Fruit fly (Drosophila melanogaster) whole organism, embryonic: ENCODE measurements around the gene Ptpmeg2.
A peak's percentile ranks its signal among the peaks of the same experiment; 100 is the strongest.

Experiments
- B-H2 ChIP-seq: fragments of 200-800 bp; sonication (Bioruptor generic); optimal IDR thresholded peaks from 2 replicates; lab custom pipeline; 2018; ENCODE audit warnings: missing biosample characterization, mild to moderate bottlenecking, missing genetic modification characterization
- Bgb ChIP-seq: fragments of 200-800 bp; sonication (Bioruptor generic); IDR thresholded peaks from 2 replicates; pipeline ENCODE4 v1.3.6; 2022; ENCODE audit warnings: missing biosample characterization, missing genetic modification characterization; ENCODE audit not compliant: partially characterized antibody
- CG10366 ChIP-seq: fragments of 200-800 bp; sonication (Bioruptor generic); IDR thresholded peaks from 2 replicates; pipeline ENCODE4 v1.3.6; 2022; ENCODE audit warnings: missing biosample characterization, missing genetic modification characterization
- CG10979 ChIP-seq: fragments of 200-800 bp; sonication (Bioruptor generic); optimal IDR thresholded peaks from 2 replicates; lab custom pipeline; 2018; ENCODE audit warnings: missing biosample characterization, mild to moderate bottlenecking, missing genetic modification characterization, moderate library complexity
- CG11723 ChIP-seq: fragments of 200-800 bp; sonication (Bioruptor generic); optimal IDR thresholded peaks from 2 replicates; lab custom pipeline; 2017; ENCODE audit warnings: missing biosample characterization, mild to moderate bottlenecking, missing genetic modification characterization
- CG12219 ChIP-seq: fragments of 200-800 bp; sonication (Bioruptor generic); optimal IDR thresholded peaks from 3 replicates; lab custom pipeline; 2018; ENCODE audit warnings: missing biosample characterization, mild to moderate bottlenecking, missing genetic modification characterization
- CG1233 ChIP-seq: fragments of 200-800 bp; sonication (Bioruptor generic); optimal IDR thresholded peaks from 4 replicates; lab custom pipeline; 2018; ENCODE audit warnings: missing biosample characterization, mild to moderate bottlenecking, missing genetic modification characterization
- CG13296 ChIP-seq: fragments of 200-800 bp; sonication (Bioruptor generic); optimal IDR thresholded peaks from 3 replicates; lab custom pipeline; 2018; ENCODE audit warnings: missing biosample characterization, mild to moderate bottlenecking, missing genetic modification characterization
- CG14667 ChIP-seq: fragments of 200-800 bp; sonication (Bioruptor generic); IDR thresholded peaks from 2 replicates; pipeline ENCODE4 v1.3.6; 2022; ENCODE audit warnings: missing biosample characterization, missing genetic modification characterization
- CG14965 ChIP-seq: fragments of 200-800 bp; sonication (Bioruptor generic); optimal IDR thresholded peaks from 2 replicates; lab custom pipeline; 2016; ENCODE audit warnings: missing biosample characterization, missing genetic modification characterization, borderline replicate concordance
- CG1602 ChIP-seq: fragments of 200-800 bp; sonication (Bioruptor generic); optimal IDR thresholded peaks from 3 replicates; lab custom pipeline; 2016; ENCODE audit warnings: missing biosample characterization, missing genetic modification characterization
- CG18619 ChIP-seq: fragments of 200-800 bp; sonication (Bioruptor generic); optimal IDR thresholded peaks from 3 replicates; lab custom pipeline; 2017; ENCODE audit warnings: missing biosample characterization, mild to moderate bottlenecking, missing genetic modification characterization
- CG2116 ChIP-seq: fragments of 200-800 bp; sonication (Bioruptor generic); optimal IDR thresholded peaks from 3 replicates; lab custom pipeline; 2018; ENCODE audit warnings: missing biosample characterization, mild to moderate bottlenecking, missing genetic modification characterization
- CG34376 ChIP-seq: fragments of 200-800 bp; sonication (Bioruptor generic); optimal IDR thresholded peaks from 2 replicates; lab custom pipeline; 2018; ENCODE audit warnings: missing biosample characterization, mild to moderate bottlenecking, missing genetic modification characterization
- CG3838 ChIP-seq: fragments of 200-800 bp; sonication (Bioruptor generic); optimal IDR thresholded peaks from 3 replicates; lab custom pipeline; 2016; ENCODE audit warnings: missing biosample characterization, missing genetic modification characterization
- CG7745 ChIP-seq: fragments of 200-800 bp; sonication (Bioruptor generic); optimal IDR thresholded peaks from 2 replicates; lab custom pipeline; 2018; ENCODE audit warnings: missing biosample characterization, mild to moderate bottlenecking, missing genetic modification characterization, moderate library complexity
- CG7963 ChIP-seq: fragments of 200-800 bp; sonication (Bioruptor generic); IDR thresholded peaks from 3 replicates; pipeline ENCODE4 v1.3.6; 2022; ENCODE audit warnings: missing biosample characterization, missing genetic modification characterization; ENCODE audit not compliant: partially characterized antibody
- CG9727 ChIP-seq: fragments of 200-800 bp; sonication (Bioruptor generic); optimal IDR thresholded peaks from 3 replicates; lab custom pipeline; 2017; ENCODE audit warnings: missing biosample characterization, mild to moderate bottlenecking, missing genetic modification characterization
- CoRest ChIP-seq: fragments of 200-800 bp; sonication (Bioruptor generic); optimal IDR thresholded peaks from 3 replicates; lab custom pipeline; 2018; ENCODE audit warnings: missing biosample characterization, mild to moderate bottlenecking, missing genetic modification characterization, moderate library complexity
- D ChIP-seq, 2 experiments: fragments of 200-800 bp in 1 of 2; fragments of >200 bp in 1 of 2; sonication (Bioruptor generic) in 1 of 2; optimal IDR thresholded peaks; 2 replicates in 1 of 2; 3 replicates in 1 of 2; lab custom pipeline; 2017; ENCODE audit warnings: mild to moderate bottlenecking in 1 of 2, missing biosample characterization in 1 of 2, missing genetic modification characterization in 1 of 2, missing genetic modification reagents in 1 of 2
- Dad ChIP-seq: fragments of 200-800 bp; sonication (Bioruptor generic); optimal IDR thresholded peaks from 3 replicates; lab custom pipeline; 2016; ENCODE audit warnings: missing biosample characterization, missing genetic modification characterization
- Dbx ChIP-seq: fragments of 200-800 bp; sonication (Bioruptor generic); IDR thresholded peaks from 3 replicates; pipeline ENCODE4 v1.3.6; 2022; ENCODE audit warnings: missing biosample characterization, missing genetic modification characterization
- Gsc ChIP-seq: fragments of 200-800 bp; sonication (Bioruptor generic); IDR thresholded peaks from 2 replicates; pipeline ENCODE4 v1.3.6; 2022; ENCODE audit warnings: missing biosample characterization, missing genetic modification characterization
- HHEX ChIP-seq: fragments of 200-800 bp; sonication (Bioruptor generic); optimal IDR thresholded peaks from 3 replicates; lab custom pipeline; 2017; ENCODE audit warnings: missing biosample characterization, mild to moderate bottlenecking, missing genetic modification characterization, missing genetic modification reagents
- Hey ChIP-seq: fragments of 200-800 bp; sonication (Bioruptor generic); optimal IDR thresholded peaks from 3 replicates; lab custom pipeline; 2018; ENCODE audit warnings: missing biosample characterization, mild to moderate bottlenecking, missing genetic modification characterization
- MESR4 ChIP-seq: fragments of 200-800 bp; sonication (Bioruptor generic); optimal IDR thresholded peaks from 2 replicates; lab custom pipeline; 2018; ENCODE audit warnings: missing biosample characterization, mild to moderate bottlenecking, missing genetic modification characterization, moderate library complexity
- NFAT ChIP-seq: fragments of 200-800 bp; sonication (Bioruptor generic); IDR thresholded peaks from 2 replicates; pipeline ENCODE4 v1.3.6; 2022; ENCODE audit warnings: missing biosample characterization, missing genetic modification characterization
- Nf-YB ChIP-seq: fragments of 200-800 bp; sonication (Bioruptor generic); optimal IDR thresholded peaks from 3 replicates; lab custom pipeline; 2019; ENCODE audit warnings: missing biosample characterization, mild to moderate bottlenecking, missing genetic modification characterization, moderate library complexity
- Side ChIP-seq: fragments of 200-800 bp; sonication (Bioruptor generic); optimal IDR thresholded peaks from 2 replicates; lab custom pipeline; 2016; ENCODE audit warnings: missing biosample characterization, missing genetic modification characterization
- Sox102F ChIP-seq: fragments of 200-800 bp; sonication (Bioruptor generic); optimal IDR thresholded peaks from 2 replicates; lab custom pipeline; 2018; ENCODE audit warnings: missing biosample characterization, mild to moderate bottlenecking, missing genetic modification characterization, moderate library complexity
- Taf1 ChIP-seq: fragments of 200-800 bp; sonication (Bioruptor generic); IDR thresholded peaks from 2 replicates; pipeline ENCODE4 v1.3.6; 2022; ENCODE audit warnings: missing biosample characterization, missing genetic modification characterization
- Trl ChIP-seq, 3 experiments: fragments of >200 bp in 2 of 3; fragments of 200-800 bp in 1 of 3; sonication (Bioruptor generic) in 1 of 3; optimal IDR thresholded peaks; 2 replicates in 1 of 3; 3 replicates in 2 of 3; lab custom pipeline; 2016 to 2017; ENCODE audit warnings: missing biosample characterization in 1 of 3, missing genetic modification characterization in 1 of 3
- amos ChIP-seq: fragments of 200-800 bp; sonication (Bioruptor generic); IDR thresholded peaks from 2 replicates; pipeline ENCODE4 v1.3.6; 2022; ENCODE audit warnings: missing biosample characterization, missing genetic modification characterization; ENCODE audit not compliant: partially characterized antibody
- ash1 ChIP-seq: fragments of 200-800 bp; sonication (Bioruptor generic); optimal IDR thresholded peaks from 2 replicates; lab custom pipeline; 2018; ENCODE audit warnings: missing biosample characterization, mild to moderate bottlenecking, missing genetic modification characterization
- chm ChIP-seq: fragments of 200-800 bp; sonication (Bioruptor generic); IDR thresholded peaks from 2 replicates; pipeline ENCODE4 v1.3.6; 2022; ENCODE audit warnings: missing biosample characterization, missing genetic modification characterization
- corto ChIP-seq: fragments of 200-800 bp; sonication (Bioruptor generic); optimal IDR thresholded peaks from 2 replicates; lab custom pipeline; 2016; ENCODE audit warnings: missing biosample characterization, mild to moderate bottlenecking, missing genetic modification characterization, moderate library complexity
- crol ChIP-seq: fragments of 200-800 bp; sonication (Bioruptor generic); IDR thresholded peaks from 2 replicates; pipeline ENCODE4 v1.3.6; 2022; ENCODE audit warnings: missing biosample characterization, missing genetic modification characterization
- danr ChIP-seq: fragments of 200-800 bp; sonication (Bioruptor generic); IDR thresholded peaks from 2 replicates; pipeline ENCODE4 v1.3.6; 2022; ENCODE audit warnings: missing biosample characterization, missing genetic modification characterization
- dmrt11E ChIP-seq: fragments of 200-800 bp; sonication (Bioruptor generic); optimal IDR thresholded peaks from 3 replicates; lab custom pipeline; 2018; ENCODE audit warnings: missing biosample characterization, mild to moderate bottlenecking, missing genetic modification characterization, moderate library complexity
- fru ChIP-seq: fragments of >200 bp; optimal IDR thresholded peaks from 2 replicates; lab custom pipeline; 2017
- gsb-n ChIP-seq: fragments of 200-800 bp; sonication (Bioruptor generic); optimal IDR thresholded peaks from 3 replicates; lab custom pipeline; 2018; ENCODE audit warnings: missing biosample characterization, mild to moderate bottlenecking, missing genetic modification characterization
- luna ChIP-seq: fragments of 200-800 bp; sonication (Bioruptor generic); optimal IDR thresholded peaks from 2 replicates; lab custom pipeline; 2016; ENCODE audit warnings: missing biosample characterization, missing genetic modification characterization
- org-1 ChIP-seq: fragments of 200-800 bp; sonication (Bioruptor generic); optimal IDR thresholded peaks from 2 replicates; lab custom pipeline; 2017; ENCODE audit warnings: missing biosample characterization, missing genetic modification characterization
- salm ChIP-seq: fragments of 200-800 bp; sonication (Bioruptor generic); optimal IDR thresholded peaks from 2 replicates; lab custom pipeline; 2018; ENCODE audit warnings: missing biosample characterization, mild to moderate bottlenecking, missing genetic modification characterization
- scrt ChIP-seq: fragments of 200-800 bp; sonication (Bioruptor generic); optimal IDR thresholded peaks from 2 replicates; lab custom pipeline; 2018; ENCODE audit warnings: missing biosample characterization, mild to moderate bottlenecking, missing genetic modification characterization, moderate library complexity
- toy ChIP-seq: fragments of 200-800 bp; sonication (Bioruptor generic); IDR thresholded peaks from 2 replicates; pipeline ENCODE4 v1.3.6; 2022; ENCODE audit warnings: missing biosample characterization, missing genetic modification characterization
- tup ChIP-seq: fragments of 200-800 bp; sonication (Bioruptor generic); optimal IDR thresholded peaks from 2 replicates; lab custom pipeline; 2016; ENCODE audit warnings: missing biosample characterization, mild to moderate bottlenecking, missing genetic modification characterization, moderate library complexity
- vfl ChIP-seq: fragments of 200-800 bp; sonication (Bioruptor generic); optimal IDR thresholded peaks from 2 replicates; lab custom pipeline; 2016; ENCODE audit warnings: missing biosample characterization, missing genetic modification characterization
- wdn ChIP-seq: fragments of 200-800 bp; sonication (Bioruptor generic); IDR thresholded peaks from 2 replicates; pipeline ENCODE4 v1.3.6; 2022; ENCODE audit warnings: missing biosample characterization, missing genetic modification characterization

Gene Ptpmeg2

dm6 chrX:9640690-9641149 is 18.2 kb downstream of the Ptpmeg2 start (continued):
- TF ChIP-seq chm (GFP tag; lab: Robert Waterston, UW) (peak; percentile 97), D (optimal IDR thresholded peaks at IDR 0.05; lab: Kevin White, UChicago) (no peak), D (GFP tag; optimal IDR thresholded peaks at IDR 0.05; lab: Kevin White, UChicago) (peak; percentile 92), ash1 (GFP tag; lab: Kevin White, UChicago) (peak; percentile 94), scrt (peak; percentile 99), Hey (peak; percentile 89), NFAT (GFP tag; lab: Robert Waterston, UW) (peak; percentile 93), Side (GFP tag; lab: Kevin White, UChicago) (peak; percentile 97), fru (lab: Kevin White, UChicago) (no peak), Dbx (GFP tag; lab: Robert Waterston, UW) (peak; percentile 97), gsb-n (tag; lab: Kevin White, UChicago) (peak; percentile 87), Taf1 (GFP tag; lab: Robert Waterston, UW) (peak; percentile 93), corto (GFP tag; lab: Kevin White, UChicago) (peak; percentile 67), CG10979 (tag; lab: Kevin White, UChicago) (peak; percentile 95), CG13296 (GFP tag; lab: Kevin White, UChicago) (peak; percentile 99), wdn (GFP tag; lab: Robert Waterston, UW) (peak; percentile 95), tup (peak; percentile 91), amos (no peak), Sox102F (GFP tag; lab: Kevin White, UChicago) (peak; percentile 97), Trl (optimal IDR thresholded peaks at IDR 0.05; lab: Kevin White, UChicago) (peak; percentile 57 to 93), Trl (GFP tag; optimal IDR thresholded peaks at IDR 0.05; lab: Kevin White, UChicago) (peak; percentile 95), CG9727 (GFP tag; lab: Kevin White, UChicago) (peak; percentile 96), CG1233 (GFP tag; lab: Kevin White, UChicago) (peak; percentile 97), B-H2 (GFP tag; lab: Kevin White, UChicago) (peak; percentile 99), CG12219 (peak; percentile 99), CG14965 (GFP tag; lab: Kevin White, UChicago) (peak; percentile 77), HHEX (GFP tag; lab: Kevin White, UChicago) (peak; percentile 99), crol (GFP tag; lab: Robert Waterston, UW) (no peak), CG7963 (GFP tag; lab: Robert Waterston, UW) (no peak), org-1 (GFP tag; lab: Kevin White, UChicago) (peak; percentile 96), CG7745 (no peak), CoRest (tag; lab: Kevin White, UChicago) (peak; percentile 97), toy (GFP tag; lab: Robert Waterston, UW) (peak; percentile 89), Nf-YB (peak; percentile 86), salm (tag; lab: Kevin White, UChicago) (peak; percentile 97), dmrt11E (tag; lab: Kevin White, UChicago) (peak; percentile 47), Gsc (GFP tag; lab: Robert Waterston, UW) (no peak), CG10366 (peak; percentile 94), CG1602 (GFP tag; lab: Kevin White, UChicago) (peak; percentile 81), Bgb (GFP tag; lab: Robert Waterston, UW) (no peak; the same call in 1 of the 2 replicates), danr (GFP tag; lab: Robert Waterston, UW) (peak; percentile 90; the same call in 1 of the 2 replicates), Dad (GFP tag; lab: Kevin White, UChicago) (peak; percentile 97), MESR4 (GFP tag; lab: Kevin White, UChicago) (peak; percentile 72), CG11723 (GFP tag; lab: Kevin White, UChicago) (peak; percentile 95), CG3838 (peak; percentile 81), CG34376 (GFP tag; lab: Kevin White, UChicago) (peak; percentile 100), CG2116 (peak; percentile 83), vfl (GFP tag; lab: Kevin White, UChicago) (peak; percentile 95), CG14667 (GFP tag; lab: Robert Waterston, UW) (peak; percentile 71), luna (GFP tag; lab: Kevin White, UChicago) (peak; percentile 85), CG18619 (GFP tag; lab: Kevin White, UChicago) (peak; percentile 95)
